Fruit fly (Drosophila melanogaster) whole organism, embryonic: ENCODE results near the gene eIF3l.

ENCODE experiments used
- Ada2b ChIP-seq: fragments of 200-800 bp; sonication (Bioruptor generic); IDR thresholded peaks from 2 replicates; pipeline ENCODE4 v1.3.6; 2022; ENCODE audit warnings: missing biosample characterization, missing genetic modification characterization
- Blimp-1 ChIP-seq: fragments of 200-800 bp; sonication (Bioruptor generic); optimal IDR thresholded peaks from 3 replicates; lab custom pipeline; 2018; ENCODE audit warnings: missing biosample characterization, missing genetic modification characterization, mild to moderate bottlenecking, moderate library complexity, missing genetic modification reagents
- BtbVII ChIP-seq: fragments of 200-800 bp; sonication (Bioruptor generic); optimal IDR thresholded peaks from 3 replicates; lab custom pipeline; 2017; ENCODE audit warnings: missing biosample characterization, mild to moderate bottlenecking, missing genetic modification characterization
- CG10366 ChIP-seq: fragments of 200-800 bp; sonication (Bioruptor generic); IDR thresholded peaks from 2 replicates; pipeline ENCODE4 v1.3.6; 2022; ENCODE audit warnings: missing biosample characterization, missing genetic modification characterization
- CG10654 ChIP-seq: fragments of 200-800 bp; sonication (Bioruptor generic); optimal IDR thresholded peaks from 2 replicates; lab custom pipeline; 2016; ENCODE audit warnings: missing biosample characterization, missing genetic modification characterization
- CG12769 ChIP-seq: fragments of 200-800 bp; sonication (Bioruptor generic); optimal IDR thresholded peaks from 2 replicates; lab custom pipeline; 2019; ENCODE audit warnings: missing biosample characterization, mild to moderate bottlenecking, missing genetic modification characterization, moderate library complexity
- CG13287 ChIP-seq: fragments of 200-800 bp; sonication (Bioruptor generic); IDR thresholded peaks from 2 replicates; pipeline ENCODE4 v1.3.6; 2022; ENCODE audit warnings: missing biosample characterization, missing genetic modification characterization; ENCODE audit not compliant: partially characterized antibody
- CG14965 ChIP-seq: fragments of 200-800 bp; sonication (Bioruptor generic); optimal IDR thresholded peaks from 2 replicates; lab custom pipeline; 2016; ENCODE audit warnings: missing biosample characterization, missing genetic modification characterization, borderline replicate concordance
- CG15514 ChIP-seq: fragments of 200-800 bp; sonication (Bioruptor generic); optimal IDR thresholded peaks from 3 replicates; lab custom pipeline; 2017; ENCODE audit warnings: missing biosample characterization, missing genetic modification characterization, mild to moderate bottlenecking, moderate library complexity, missing genetic modification reagents
- CG15696 ChIP-seq: fragments of 200-800 bp; sonication (Bioruptor generic); optimal IDR thresholded peaks from 2 replicates; lab custom pipeline; 2019; ENCODE audit warnings: missing biosample characterization, mild to moderate bottlenecking, missing genetic modification characterization, moderate library complexity
- CG17802 ChIP-seq: fragments of 200-800 bp; sonication (Bioruptor generic); optimal IDR thresholded peaks from 2 replicates; lab custom pipeline; 2018; ENCODE audit warnings: missing biosample characterization, mild to moderate bottlenecking, missing genetic modification characterization, moderate library complexity
- CG17912 ChIP-seq: fragments of 200-800 bp; sonication (Bioruptor generic); optimal IDR thresholded peaks from 2 replicates; lab custom pipeline; 2018; ENCODE audit warnings: missing biosample characterization, mild to moderate bottlenecking, missing genetic modification characterization
- CG31441 ChIP-seq: fragments of 200-800 bp; sonication (Bioruptor generic); IDR thresholded peaks from 2 replicates; pipeline ENCODE4 v1.3.6; 2022; ENCODE audit warnings: missing biosample characterization, missing genetic modification characterization
- CG3995 ChIP-seq: fragments of 200-800 bp; sonication (Bioruptor generic); optimal IDR thresholded peaks from 3 replicates; lab custom pipeline; 2016; ENCODE audit warnings: missing biosample characterization, missing genetic modification characterization
- CG43689 ChIP-seq: fragments of 200-800 bp; sonication (Bioruptor generic); IDR thresholded peaks from 2 replicates; pipeline ENCODE4 v1.3.6; 2022; ENCODE audit warnings: missing biosample characterization, missing genetic modification characterization
- CG5245 ChIP-seq: fragments of 200-800 bp; sonication (Bioruptor generic); optimal IDR thresholded peaks from 3 replicates; lab custom pipeline; 2016; ENCODE audit warnings: missing biosample characterization, missing genetic modification characterization
- CG6791 ChIP-seq: fragments of 200-800 bp; sonication (Bioruptor generic); IDR thresholded peaks from 3 replicates; pipeline ENCODE4 v1.3.6; 2022; ENCODE audit warnings: missing biosample characterization, missing genetic modification characterization; ENCODE audit not compliant: partially characterized antibody
- CG7786 ChIP-seq: fragments of 200-800 bp; sonication (Bioruptor generic); optimal IDR thresholded peaks from 2 replicates; lab custom pipeline; 2016; ENCODE audit warnings: missing biosample characterization, missing genetic modification characterization
- CG8924 ChIP-seq: fragments of 200-800 bp; optimal IDR thresholded peaks from 3 replicates; lab custom pipeline; 2019; ENCODE audit warnings: missing biosample characterization, mild to moderate bottlenecking, missing genetic modification characterization, moderate library complexity
- CHES-1-like ChIP-seq: fragments of 200-800 bp; sonication (Bioruptor generic); optimal IDR thresholded peaks from 2 replicates; lab custom pipeline; 2016; ENCODE audit warnings: missing biosample characterization, missing genetic modification characterization
- CTCF ChIP-seq: fragments of 200-800 bp; sonication (Bioruptor generic); optimal IDR thresholded peaks from 2 replicates; lab custom pipeline; 2017; ENCODE audit warnings: missing biosample characterization, mild to moderate bottlenecking, missing genetic modification characterization, moderate library complexity
- Dad ChIP-seq: fragments of 200-800 bp; sonication (Bioruptor generic); optimal IDR thresholded peaks from 3 replicates; lab custom pipeline; 2016; ENCODE audit warnings: missing biosample characterization, missing genetic modification characterization
- Dp ChIP-seq: fragments of 200-800 bp; sonication (Bioruptor generic); optimal IDR thresholded peaks from 2 replicates; lab custom pipeline; 2018; ENCODE audit warnings: missing biosample characterization, mild to moderate bottlenecking, missing genetic modification characterization, moderate library complexity
- Dref ChIP-seq: fragments of 200-800 bp; sonication (Bioruptor generic); IDR thresholded peaks from 2 replicates; pipeline ENCODE4 v1.3.6; 2022; ENCODE audit warnings: missing biosample characterization, missing genetic modification characterization
- Eip74EF ChIP-seq, 2 experiments: fragments of 200-800 bp in 1 of 2; fragments of >200 bp in 1 of 2; sonication (Bioruptor generic) in 1 of 2; optimal IDR thresholded peaks; 2 replicates each; lab custom pipeline; 2017 to 2019; ENCODE audit warnings: missing biosample characterization in 2 of 2, missing genetic modification characterization in 2 of 2, mild to moderate bottlenecking in 1 of 2, moderate library complexity in 1 of 2
- Ets97D ChIP-seq: fragments of 200-800 bp; sonication (Bioruptor generic); optimal IDR thresholded peaks from 3 replicates; lab custom pipeline; 2016; ENCODE audit warnings: missing biosample characterization, missing genetic modification characterization
- HLH4C ChIP-seq: fragments of 200-800 bp; sonication (Bioruptor generic); IDR thresholded peaks from 3 replicates; pipeline ENCODE4 v1.3.6; 2022; ENCODE audit warnings: missing biosample characterization, missing genetic modification characterization; ENCODE audit not compliant: partially characterized antibody
- NC2α ChIP-seq: fragments of 200-800 bp; sonication (Bioruptor generic); optimal IDR thresholded peaks from 2 replicates; lab custom pipeline; 2016; ENCODE audit warnings: missing biosample characterization, missing genetic modification characterization
- NfI ChIP-seq: fragments of 200-800 bp; sonication (Bioruptor generic); optimal IDR thresholded peaks from 3 replicates; lab custom pipeline; 2018; ENCODE audit warnings: missing biosample characterization, mild to moderate bottlenecking, missing genetic modification characterization, moderate library complexity
- Oli ChIP-seq: fragments of 200-800 bp; sonication (Bioruptor generic); optimal IDR thresholded peaks from 2 replicates; lab custom pipeline; 2018; ENCODE audit warnings: missing biosample characterization, mild to moderate bottlenecking, missing genetic modification characterization, moderate library complexity
- Spps ChIP-seq: fragments of 200-800 bp; sonication (Bioruptor generic); optimal IDR thresholded peaks from 2 replicates; lab custom pipeline; 2018; ENCODE audit warnings: missing biosample characterization, mild to moderate bottlenecking, missing genetic modification characterization
- abd-A ChIP-seq: fragments of 200-800 bp; sonication (Bioruptor generic); optimal IDR thresholded peaks from 3 replicates; lab custom pipeline; 2019; ENCODE audit warnings: missing biosample characterization, mild to moderate bottlenecking, missing genetic modification characterization, moderate library complexity
- bab2 ChIP-seq: fragments of 200-800 bp; sonication (Bioruptor generic); optimal IDR thresholded peaks from 2 replicates; lab custom pipeline; 2016; ENCODE audit warnings: missing biosample characterization, missing genetic modification characterization
- bbx ChIP-seq: fragments of 200-800 bp; sonication (Bioruptor generic); IDR thresholded peaks from 2 replicates; pipeline ENCODE4 v1.3.6; 2022; ENCODE audit warnings: missing biosample characterization, missing genetic modification characterization; ENCODE audit not compliant: partially characterized antibody
- bcd ChIP-seq: fragments of 200-800 bp; sonication (Bioruptor generic); optimal IDR thresholded peaks from 2 replicates; lab custom pipeline; 2017; ENCODE audit warnings: missing biosample characterization, mild to moderate bottlenecking, missing genetic modification characterization
- dan ChIP-seq: fragments of 200-800 bp; sonication (Bioruptor generic); IDR thresholded peaks from 2 replicates; pipeline ENCODE4 v1.3.6; 2022; ENCODE audit warnings: missing biosample characterization, missing genetic modification characterization
- dimm ChIP-seq: fragments of 200-800 bp; sonication (Bioruptor generic); IDR thresholded peaks from 2 replicates; pipeline ENCODE4 v1.3.6; 2022; ENCODE audit warnings: missing biosample characterization, missing genetic modification characterization
- dmrt99B ChIP-seq: fragments of 200-800 bp; sonication (Bioruptor generic); optimal IDR thresholded peaks from 2 replicates; lab custom pipeline; 2018; ENCODE audit warnings: missing biosample characterization, mild to moderate bottlenecking, missing genetic modification characterization, moderate library complexity
- jing ChIP-seq: fragments of 200-800 bp; sonication (Bioruptor generic); optimal IDR thresholded peaks from 2 replicates; lab custom pipeline; 2018; ENCODE audit warnings: missing biosample characterization, mild to moderate bottlenecking, missing genetic modification characterization
- knrl ChIP-seq: fragments of 200-800 bp; sonication (Bioruptor generic); IDR thresholded peaks from 3 replicates; pipeline ENCODE4 v1.3.6; 2022; ENCODE audit warnings: missing biosample characterization, missing genetic modification characterization; ENCODE audit not compliant: partially characterized antibody
- lbe ChIP-seq: fragments of 200-800 bp; sonication (Bioruptor generic); optimal IDR thresholded peaks from 2 replicates; lab custom pipeline; 2016; ENCODE audit warnings: missing biosample characterization, mild to moderate bottlenecking, missing genetic modification characterization
- luna ChIP-seq: fragments of 200-800 bp; sonication (Bioruptor generic); optimal IDR thresholded peaks from 2 replicates; lab custom pipeline; 2016; ENCODE audit warnings: missing biosample characterization, missing genetic modification characterization
- nau ChIP-seq: fragments of 200-800 bp; sonication (Bioruptor generic); optimal IDR thresholded peaks from 3 replicates; lab custom pipeline; 2017; ENCODE audit warnings: missing biosample characterization, mild to moderate bottlenecking, missing genetic modification characterization, missing genetic modification reagents
- pan ChIP-seq, 4 experiments: fragments of >200 bp in 3 of 4; fragments of 200-800 bp in 1 of 4; sonication (Bioruptor generic) in 1 of 4; optimal IDR thresholded peaks in 3 of 4; IDR thresholded peaks in 1 of 4; 2 replicates each; pipeline versions ENCODE4 v1.3.6 to Lab custom; 2017 to 2022; ENCODE audit warnings: missing biosample characterization in 2 of 4, missing genetic modification characterization in 2 of 4, mixed read lengths in 1 of 4
- phol ChIP-seq: fragments of 200-800 bp; sonication (Bioruptor generic); optimal IDR thresholded peaks from 3 replicates; lab custom pipeline; 2018; ENCODE audit warnings: missing biosample characterization, mild to moderate bottlenecking, missing genetic modification characterization, moderate library complexity
- scrt ChIP-seq: fragments of 200-800 bp; sonication (Bioruptor generic); optimal IDR thresholded peaks from 2 replicates; lab custom pipeline; 2018; ENCODE audit warnings: missing biosample characterization, mild to moderate bottlenecking, missing genetic modification characterization, moderate library complexity
- ssp ChIP-seq: fragments of 200-800 bp; sonication (Bioruptor generic); IDR thresholded peaks from 2 replicates; pipeline ENCODE4 v1.3.6; 2022; ENCODE audit warnings: missing biosample characterization, missing genetic modification characterization
- tgo ChIP-seq: fragments of 200-800 bp; sonication (Bioruptor generic); IDR thresholded peaks from 3 replicates; pipeline ENCODE4 v1.3.6; 2022; ENCODE audit warnings: missing biosample characterization, missing genetic modification characterization
- ttk ChIP-seq: fragments of 200-800 bp; sonication (Bioruptor generic); IDR thresholded peaks from 2 replicates; pipeline ENCODE4 v2.1.2; 2022; ENCODE audit warnings: missing biosample characterization, missing genetic modification characterization

Gene eIF3l

DNA sequence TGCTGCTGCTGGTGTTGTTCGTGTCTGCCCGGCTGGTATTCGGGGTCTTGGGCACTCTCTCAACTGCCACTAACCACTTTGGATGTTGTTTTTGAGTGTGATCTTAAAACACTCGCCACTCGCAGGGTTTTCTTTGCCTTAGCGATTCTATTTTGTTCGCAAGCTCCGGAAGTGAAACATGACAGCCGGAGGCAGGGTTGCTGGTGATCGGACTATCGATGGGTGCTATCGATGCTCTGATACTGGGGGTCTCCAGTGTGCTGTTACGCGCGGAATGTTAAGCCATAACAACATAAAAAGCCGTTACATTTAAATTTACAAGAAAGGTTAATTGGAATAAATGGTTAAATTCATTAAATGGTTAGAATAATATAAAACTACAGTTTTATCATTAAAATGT, 20.9 kb downstream of the eIF3l start, which contains the start of gene yps (continued):
- TF ChIP-seq CG14965 (peak; percentile 76), CG10654 (GFP tag; lab: Kevin White, UChicago) (peak; percentile 92), tgo (GFP tag; lab: Robert Waterston, UW) (peak; percentile 83), CG17802 (peak; percentile 84), knrl (GFP tag; lab: Robert Waterston, UW) (peak; percentile 77), dan (no peak), CG8924 (peak; percentile 82), CG3995 (GFP tag; lab: Kevin White, UChicago) (peak; percentile 77), CG15696 (tag; lab: Kevin White, UChicago) (peak; percentile 63), Ets97D (GFP tag; lab: Kevin White, UChicago) (peak; percentile 100), CG15514 (GFP tag; lab: Kevin White, UChicago) (peak; percentile 96), bab2 (GFP tag; lab: Kevin White, UChicago) (peak; percentile 78), nau (GFP tag; lab: Kevin White, UChicago) (no peak), CG10366 (GFP tag; lab: Robert Waterston, UW) (peak; percentile 86), NfI (peak; percentile 98), NC2α (GFP tag; lab: Kevin White, UChicago) (peak; percentile 87), CG13287 (GFP tag; lab: Robert Waterston, UW) (peak; percentile 84), dimm (no peak; the same call in 1 of the 2 replicates), CHES-1-like (GFP tag; lab: Kevin White, UChicago) (peak; percentile 96), Ada2b (GFP tag; lab: Robert Waterston, UW) (peak; percentile 77; the same call in 1 of the 2 replicates), Dp (GFP tag; lab: Kevin White, UChicago) (peak; percentile 66), bbx (GFP tag; lab: Robert Waterston, UW) (peak; percentile 88), dmrt99B (tag; lab: Kevin White, UChicago) (peak; percentile 81), lbe (GFP tag; lab: Kevin White, UChicago) (peak; percentile 89), Blimp-1 (GFP tag; lab: Kevin White, UChicago) (no peak), CG17912 (GFP tag; lab: Kevin White, UChicago) (peak; percentile 99), jing (GFP tag; lab: Kevin White, UChicago) (no peak), CG5245 (GFP tag; lab: Kevin White, UChicago) (peak; percentile 84), CG31441 (GFP tag; lab: Robert Waterston, UW) (peak; percentile 89), BtbVII (GFP tag; lab: Kevin White, UChicago) (peak; percentile 96), scrt (GFP tag; lab: Kevin White, UChicago) (peak; percentile 93), ttk (GFP tag; lab: Robert Waterston, UW) (peak; percentile 80), CG6791 (GFP tag; lab: Robert Waterston, UW) (peak; percentile 81), CG7786 (GFP tag; lab: Kevin White, UChicago) (peak; percentile 75), CG12769 (tag; lab: Kevin White, UChicago) (peak; percentile 93), luna (peak; percentile 88), HLH4C (GFP tag; lab: Robert Waterston, UW) (peak; percentile 76), Eip74EF (GFP tag; optimal IDR thresholded peaks at IDR 0.05; lab: Kevin White, UChicago) (peak in 1 of 2 experiments; percentile 70), abd-A (tag; lab: Kevin White, UChicago) (no peak), ssp (peak; percentile 75), CTCF (peak; percentile 68), Spps (tag; lab: Kevin White, UChicago) (peak; percentile 80), phol (tag; lab: Kevin White, UChicago) (peak; percentile 90), bcd (GFP tag; lab: Kevin White, UChicago) (peak; percentile 97), Dref (GFP tag; lab: Robert Waterston, UW) (peak; percentile 94), Oli (tag; lab: Kevin White, UChicago) (peak; percentile 81), Dad (GFP tag; lab: Kevin White, UChicago) (peak; percentile 95), CG43689 (peak; percentile 83), pan (optimal IDR thresholded peaks at IDR 0.05; lab: Kevin White, UChicago) (no peak), pan (GFP tag; optimal IDR thresholded peaks at IDR 0.05 in 1 of 2, IDR thresholded peaks at IDR 0.05 in 1 of 2) (peak in 1 of 2 experiments; percentile 93)
